Worm (Caenorhabditis elegans): Measurements from ENCODE around the gene pst-1.

The pst-1 gene

DNA sequence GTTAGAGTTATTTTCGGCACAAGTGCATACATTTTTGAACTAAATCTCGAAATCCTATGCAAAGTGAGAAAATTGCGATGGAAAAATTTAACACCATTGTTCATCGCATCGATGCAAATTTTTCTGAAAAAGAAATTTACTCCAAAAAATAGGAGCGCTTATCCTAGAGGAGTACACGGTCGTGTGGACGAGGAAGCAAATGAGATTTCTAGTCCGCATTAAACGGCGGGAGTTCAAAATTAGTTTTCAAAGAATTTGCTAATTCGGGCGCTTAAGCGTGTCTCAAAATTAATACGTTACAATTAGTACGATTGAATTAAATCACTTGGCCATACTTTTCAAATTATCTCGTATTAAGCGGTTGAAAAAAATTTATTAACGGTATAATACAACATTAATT lies 25.6 kb upstream of the pst-1 start, which contains the start of gene lrpr-1 (continued):
- TF ChIP-seq tlf-1 (GFP tag; optimal IDR thresholded peaks at IDR 0.05) (no peak), mxl-1 (tag; optimal IDR thresholded peaks at IDR 0.05) (no peak), ztf-6 (GFP tag; IDR thresholded peaks at IDR 0.05) (no peak), gei-17 (GFP tag; optimal IDR thresholded peaks at IDR 0.05) (no peak), Y67H2A.10 (GFP tag; conservative IDR thresholded peaks at IDR 0.05) (peak; percentile 52; the same call in 1 of the 2 replicates), tbx-9 (tag; optimal IDR thresholded peaks at IDR 0.05; ENCODE audit: borderline replicate concordance) (no peak), cebp-2 (GFP tag; IDR thresholded peaks at IDR 0.05) (no peak), xnd-1 (tag; optimal IDR thresholded peaks at IDR 0.05) (peak; percentile 65), attf-6 (GFP tag; IDR thresholded peaks at IDR 0.05) (no peak), athp-1 (tag; optimal IDR thresholded peaks at IDR 0.05) (peak; percentile 39), lin-26 (GFP tag; IDR thresholded peaks at IDR 0.05) (no peak), unc-130 (GFP tag; optimal IDR thresholded peaks at IDR 0.05) (peak; percentile 95), hrde-1 (tag; optimal IDR thresholded peaks at IDR 0.05; ENCODE audit: borderline replicate concordance) (peak; percentile 60), ceh-27 (GFP tag; optimal IDR thresholded peaks at IDR 0.05) (peak; percentile 89), F55B11.4 (tag; optimal IDR thresholded peaks at IDR 0.05; ENCODE audit: borderline replicate concordance, insufficient read depth) (no peak), ceh-100 (GFP tag; IDR thresholded peaks at IDR 0.05) (peak; percentile 67), Y53G8AR.9 (GFP tag; conservative IDR thresholded peaks at IDR 0.05) (no peak), ceh-58 (GFP tag; IDR thresholded peaks at IDR 0.05) (no peak), F49E8.2 (tag; optimal IDR thresholded peaks at IDR 0.05; ENCODE audit: insufficient read depth) (no peak), hmg-1.2 (GFP tag; IDR thresholded peaks at IDR 0.05) (no peak; the same call in 1 of the 2 replicates), lsy-27 (tag; optimal IDR thresholded peaks at IDR 0.05; ENCODE audit: borderline replicate concordance, insufficient read depth) (no peak), nhr-120 (GFP tag; IDR thresholded peaks at IDR 0.05) (no peak), F37B4.10 (GFP tag; IDR thresholded peaks at IDR 0.05) (no peak), pbrm-1 (GFP tag; IDR thresholded peaks at IDR 0.05) (0 out of 2 replicates have a peak, but pooled peaks have one; percentile 44), dox-1 (GFP tag; IDR thresholded peaks at IDR 0.05) (no peak), F52B5.7 (tag; optimal IDR thresholded peaks at IDR 0.05) (no peak), mes-4 (tag; optimal IDR thresholded peaks at IDR 0.05) (no peak), hsf-1 (GFP tag; IDR thresholded peaks at IDR 0.05) (0 out of 2 replicates have a peak, but pooled peaks have one; percentile 35), dpff-1 (tag; optimal IDR thresholded peaks at IDR 0.05) (no peak), lin-35 (GFP tag; optimal IDR thresholded peaks at IDR 0.05) (peak; percentile 65 to 95 (median 67)), F23B12.7 (tag; optimal IDR thresholded peaks at IDR 0.05; ENCODE audit: insufficient read depth) (no peak), F10E7.11 (tag; optimal IDR thresholded peaks at IDR 0.05) (no peak), hlh-26 (GFP tag; conservative IDR thresholded peaks at IDR 0.05) (no peak), nhr-90 (tag; optimal IDR thresholded peaks at IDR 0.05) (no peak), akir-1 (GFP tag; optimal IDR thresholded peaks at IDR 0.05) (no peak), him-1 (tag; optimal IDR thresholded peaks at IDR 0.05) (peak; percentile 62), mcd-1 (GFP tag; IDR thresholded peaks at IDR 0.05) (no peak; the same call in 1 of the 2 replicates), sea-2 (GFP tag; IDR thresholded peaks at IDR 0.05) (0 out of 2 replicates have a peak, but pooled peaks have one; percentile 34), Y53F4B.3 (GFP tag; IDR thresholded peaks at IDR 0.05) (no peak), atf-7 (tag; optimal IDR thresholded peaks at IDR 0.05) (no peak), ztf-26 (tag; optimal IDR thresholded peaks at IDR 0.05) (no peak), rec-8 (tag; optimal IDR thresholded peaks at IDR 0.05) (peak; percentile 48 to 90), B0035.1 (tag; optimal IDR thresholded peaks at IDR 0.05) (peak; percentile 12), efl-1 (GFP tag; optimal IDR thresholded peaks at IDR 0.05) (peak; percentile 79), ceh-40 (GFP tag; IDR thresholded peaks at IDR 0.05) (no peak), F33H1.4 (GFP tag; IDR thresholded peaks at IDR 0.05) (peak; percentile 70; the same call in 1 of the 2 replicates), Y95B8A.8 (GFP tag; IDR thresholded peaks at IDR 0.05) (no peak), lir-1 (GFP tag; conservative IDR thresholded peaks at IDR 0.05) (peak; percentile 73)

Measured in whole organism, young adult.